Fruit fly (Drosophila melanogaster) whole organism, embryonic: ENCODE results near the gene heix.

Experiments used
- Ada2b ChIP-seq: fragments of 200-800 bp; sonication (Bioruptor generic); IDR thresholded peaks from 2 replicates; pipeline ENCODE4 v1.3.6; 2022; ENCODE audit warnings: missing biosample characterization, missing genetic modification characterization
- B-H1 ChIP-seq: fragments of 200-800 bp; sonication (Bioruptor generic); IDR thresholded peaks from 3 replicates; pipeline ENCODE4 v1.3.6; 2022; ENCODE audit warnings: missing biosample characterization, missing genetic modification characterization
- CG11085 ChIP-seq: fragments of 200-800 bp; sonication (Bioruptor generic); IDR thresholded peaks from 2 replicates; pipeline ENCODE4 v1.3.6; 2022; ENCODE audit warnings: missing biosample characterization, missing genetic modification characterization
- CG11398 ChIP-seq: fragments of 200-800 bp; sonication (Bioruptor generic); optimal IDR thresholded peaks from 2 replicates; lab custom pipeline; 2016; ENCODE audit warnings: missing biosample characterization, missing genetic modification characterization
- CG12155 ChIP-seq: fragments of 200-800 bp; sonication (Bioruptor generic); optimal IDR thresholded peaks from 3 replicates; lab custom pipeline; 2016; ENCODE audit warnings: missing biosample characterization, missing genetic modification characterization
- CG12391 ChIP-seq: fragments of 200-800 bp; sonication (Bioruptor generic); optimal IDR thresholded peaks from 3 replicates; lab custom pipeline; 2018; ENCODE audit warnings: missing biosample characterization, mild to moderate bottlenecking, missing genetic modification characterization, moderate library complexity
- CG14014 ChIP-seq: fragments of 200-800 bp; sonication (Bioruptor generic); IDR thresholded peaks from 2 replicates; pipeline ENCODE4 v1.3.6; 2022; ENCODE audit warnings: missing biosample characterization, missing genetic modification characterization
- CG1603 ChIP-seq: fragments of 200-800 bp; sonication (Bioruptor generic); optimal IDR thresholded peaks from 2 replicates; lab custom pipeline; 2019; ENCODE audit warnings: missing biosample characterization, mild to moderate bottlenecking, missing genetic modification characterization, moderate library complexity
- CG16863 ChIP-seq: fragments of 200-800 bp; sonication (Bioruptor generic); optimal IDR thresholded peaks from 3 replicates; lab custom pipeline; 2016; ENCODE audit warnings: missing biosample characterization, missing genetic modification characterization
- CG18262 ChIP-seq: fragments of 200-800 bp; optimal IDR thresholded peaks from 3 replicates; lab custom pipeline; 2019; ENCODE audit warnings: missing biosample characterization, mild to moderate bottlenecking, missing genetic modification characterization, moderate library complexity
- CG2116 ChIP-seq: fragments of 200-800 bp; sonication (Bioruptor generic); optimal IDR thresholded peaks from 3 replicates; lab custom pipeline; 2018; ENCODE audit warnings: missing biosample characterization, mild to moderate bottlenecking, missing genetic modification characterization
- CG3163 ChIP-seq: fragments of 200-800 bp; sonication (Bioruptor generic); optimal IDR thresholded peaks from 3 replicates; lab custom pipeline; 2016; ENCODE audit warnings: missing biosample characterization, missing genetic modification characterization
- CG5180 ChIP-seq: fragments of 200-800 bp; sonication (Bioruptor generic); optimal IDR thresholded peaks from 3 replicates; lab custom pipeline; 2017; ENCODE audit warnings: missing biosample characterization, missing genetic modification characterization, mild to moderate bottlenecking, moderate library complexity, missing genetic modification reagents
- CG6765 ChIP-seq: fragments of 200-800 bp; sonication (Bioruptor generic); optimal IDR thresholded peaks from 3 replicates; lab custom pipeline; 2017; ENCODE audit warnings: missing biosample characterization, mild to moderate bottlenecking, missing genetic modification characterization
- CG7556 ChIP-seq: fragments of 200-800 bp; sonication (Bioruptor generic); optimal IDR thresholded peaks from 2 replicates; lab custom pipeline; 2017; ENCODE audit warnings: missing biosample characterization, mild to moderate bottlenecking, missing genetic modification characterization
- CG9797 ChIP-seq: fragments of 200-800 bp; sonication (Bioruptor generic); optimal IDR thresholded peaks from 3 replicates; lab custom pipeline; 2018; ENCODE audit warnings: missing biosample characterization, mild to moderate bottlenecking, missing genetic modification characterization
- CHES-1-like ChIP-seq: fragments of 200-800 bp; sonication (Bioruptor generic); optimal IDR thresholded peaks from 2 replicates; lab custom pipeline; 2016; ENCODE audit warnings: missing biosample characterization, missing genetic modification characterization
- CTCF ChIP-seq: fragments of 200-800 bp; sonication (Bioruptor generic); optimal IDR thresholded peaks from 2 replicates; lab custom pipeline; 2017; ENCODE audit warnings: missing biosample characterization, mild to moderate bottlenecking, missing genetic modification characterization, moderate library complexity
- CkIIα-i1 ChIP-seq: fragments of 200-800 bp; sonication (Bioruptor generic); IDR thresholded peaks from 2 replicates; pipeline ENCODE4 v1.3.6; 2022; ENCODE audit warnings: missing biosample characterization, missing genetic modification characterization
- Dfd ChIP-seq, 2 experiments: fragments of >200 bp; optimal IDR thresholded peaks; 2 replicates each; lab custom pipeline; 2017; ENCODE audit warnings: missing biosample characterization in 2 of 2, missing genetic modification characterization in 2 of 2
- Doc3 ChIP-seq: fragments of 200-800 bp; sonication (Bioruptor generic); IDR thresholded peaks from 3 replicates; pipeline ENCODE4 v1.3.6; 2022; ENCODE audit warnings: missing biosample characterization, missing genetic modification characterization; ENCODE audit not compliant: partially characterized antibody
- Fer3 ChIP-seq: fragments of 200-800 bp; sonication (Bioruptor generic); optimal IDR thresholded peaks from 2 replicates; lab custom pipeline; 2018; ENCODE audit warnings: missing biosample characterization, mild to moderate bottlenecking, missing genetic modification characterization, moderate library complexity
- HHEX ChIP-seq: fragments of 200-800 bp; sonication (Bioruptor generic); optimal IDR thresholded peaks from 3 replicates; lab custom pipeline; 2017; ENCODE audit warnings: missing biosample characterization, mild to moderate bottlenecking, missing genetic modification characterization, missing genetic modification reagents
- HLH54F ChIP-seq: fragments of 200-800 bp; sonication (Bioruptor generic); optimal IDR thresholded peaks from 3 replicates; lab custom pipeline; 2016; ENCODE audit warnings: missing biosample characterization, missing genetic modification characterization
- HLHmδ ChIP-seq: fragments of 200-800 bp; sonication (Bioruptor generic); optimal IDR thresholded peaks from 2 replicates; lab custom pipeline; 2018; ENCODE audit warnings: missing biosample characterization, mild to moderate bottlenecking, missing genetic modification characterization, moderate library complexity
- HmgZ ChIP-seq: fragments of 200-800 bp; sonication (Bioruptor generic); optimal IDR thresholded peaks from 2 replicates; lab custom pipeline; 2018; ENCODE audit warnings: missing biosample characterization, mild to moderate bottlenecking, missing genetic modification characterization
- MTF-1 ChIP-seq: fragments of 200-800 bp; sonication (Bioruptor generic); optimal IDR thresholded peaks from 2 replicates; lab custom pipeline; 2018; ENCODE audit warnings: missing biosample characterization, mild to moderate bottlenecking, missing genetic modification characterization, borderline replicate concordance
- Med ChIP-seq: fragments of 200-800 bp; sonication (Bioruptor generic); peaks from one replicate; lab custom pipeline; 2016; ENCODE audit warnings: missing biosample characterization, missing genetic modification characterization, mild to moderate bottlenecking, inconsistent platforms, moderate library complexity
- NC2α ChIP-seq: fragments of 200-800 bp; sonication (Bioruptor generic); optimal IDR thresholded peaks from 2 replicates; lab custom pipeline; 2016; ENCODE audit warnings: missing biosample characterization, missing genetic modification characterization
- Side ChIP-seq: fragments of 200-800 bp; sonication (Bioruptor generic); optimal IDR thresholded peaks from 2 replicates; lab custom pipeline; 2016; ENCODE audit warnings: missing biosample characterization, missing genetic modification characterization
- aop ChIP-seq: fragments of 200-800 bp; sonication (Bioruptor generic); IDR thresholded peaks from 2 replicates; pipeline ENCODE4 v1.3.6; 2022; ENCODE audit warnings: missing biosample characterization, missing genetic modification characterization
- bowl ChIP-seq: fragments of 200-800 bp; sonication (Bioruptor generic); IDR thresholded peaks from 2 replicates; pipeline ENCODE4 v1.3.6; 2022; ENCODE audit warnings: missing biosample characterization, missing genetic modification characterization
- bsh ChIP-seq, 2 experiments: fragments of 200-800 bp; sonication (Bioruptor generic); optimal IDR thresholded peaks; 2 replicates each; lab custom pipeline; 2017 to 2018; ENCODE audit warnings: mild to moderate bottlenecking in 2 of 2, missing biosample characterization in 2 of 2, missing genetic modification characterization in 2 of 2, moderate library complexity in 1 of 2
- ci ChIP-seq: fragments of 200-800 bp; sonication (Bioruptor generic); IDR thresholded peaks from 3 replicates; pipeline ENCODE4 v1.3.6; 2022; ENCODE audit warnings: missing biosample characterization, missing genetic modification characterization
- crp ChIP-seq, 2 experiments: fragments of 200-800 bp; sonication (Bioruptor generic); optimal IDR thresholded peaks; 2 replicates in 1 of 2; 3 replicates in 1 of 2; lab custom pipeline; 2017; ENCODE audit warnings: missing biosample characterization in 2 of 2, missing genetic modification characterization in 2 of 2, mild to moderate bottlenecking in 1 of 2, moderate library complexity in 1 of 2
- da ChIP-seq: fragments of 200-800 bp; sonication (Bioruptor generic); optimal IDR thresholded peaks from 2 replicates; lab custom pipeline; 2016; ENCODE audit warnings: missing biosample characterization, missing genetic modification characterization
- exex ChIP-seq: fragments of 200-800 bp; sonication (Bioruptor generic); optimal IDR thresholded peaks from 4 replicates; lab custom pipeline; 2018; ENCODE audit warnings: missing biosample characterization, mild to moderate bottlenecking, missing genetic modification characterization, moderate library complexity
- fd102C ChIP-seq: fragments of 200-800 bp; sonication (Bioruptor generic); optimal IDR thresholded peaks from 2 replicates; lab custom pipeline; 2018; ENCODE audit warnings: missing biosample characterization, mild to moderate bottlenecking, missing genetic modification characterization, moderate library complexity
- fu2 ChIP-seq: fragments of 200-800 bp; sonication (Bioruptor generic); optimal IDR thresholded peaks from 2 replicates; lab custom pipeline; 2016; ENCODE audit warnings: missing biosample characterization, missing genetic modification characterization
- gce ChIP-seq: fragments of 200-800 bp; sonication (Bioruptor generic); IDR thresholded peaks from 3 replicates; pipeline ENCODE4 v1.3.6; 2022; ENCODE audit warnings: missing biosample characterization, missing genetic modification characterization
- hb ChIP-seq: fragments of 200-800 bp; sonication (Bioruptor generic); IDR thresholded peaks from 3 replicates; pipeline ENCODE4 v1.3.6; 2022; ENCODE audit warnings: missing biosample characterization, missing genetic modification characterization; ENCODE audit not compliant: partially characterized antibody
- jumu ChIP-seq: fragments of 200-800 bp; sonication (Bioruptor generic); optimal IDR thresholded peaks from 3 replicates; lab custom pipeline; 2016; ENCODE audit warnings: missing biosample characterization, missing genetic modification characterization
- lmd ChIP-seq: fragments of 200-800 bp; sonication (Bioruptor generic); IDR thresholded peaks from 2 replicates; pipeline ENCODE4 v1.3.6; 2022; ENCODE audit warnings: missing biosample characterization, missing genetic modification characterization
- p53 ChIP-seq: fragments of 200-800 bp; sonication (Bioruptor generic); optimal IDR thresholded peaks from 2 replicates; lab custom pipeline; 2016; ENCODE audit warnings: missing biosample characterization, missing genetic modification characterization
- pb ChIP-seq: fragments of 200-800 bp; sonication (Bioruptor generic); optimal IDR thresholded peaks from 3 replicates; lab custom pipeline; 2016; ENCODE audit warnings: missing biosample characterization, missing genetic modification characterization
- pita ChIP-seq: fragments of 200-800 bp; sonication (Bioruptor generic); optimal IDR thresholded peaks from 2 replicates; lab custom pipeline; 2017; ENCODE audit warnings: missing biosample characterization, mild to moderate bottlenecking, missing genetic modification characterization
- sc ChIP-seq, 3 experiments: fragments of >200 bp in 2 of 3; fragments of 200-800 bp in 1 of 3; sonication (Bioruptor generic) in 1 of 3; optimal IDR thresholded peaks; 2 replicates in 2 of 3; 3 replicates in 1 of 3; lab custom pipeline; 2017; ENCODE audit warnings: mild to moderate bottlenecking in 1 of 3, missing biosample characterization in 1 of 3, missing genetic modification characterization in 1 of 3, missing genetic modification reagents in 1 of 3
- slou ChIP-seq: fragments of 200-800 bp; sonication (Bioruptor generic); optimal IDR thresholded peaks from 3 replicates; lab custom pipeline; 2016; ENCODE audit warnings: missing biosample characterization, missing genetic modification characterization
- ssp ChIP-seq: fragments of 200-800 bp; sonication (Bioruptor generic); IDR thresholded peaks from 2 replicates; pipeline ENCODE4 v1.3.6; 2022; ENCODE audit warnings: missing biosample characterization, missing genetic modification characterization
- twi ChIP-seq: fragments of 200-800 bp; optimal IDR thresholded peaks from 2 replicates; lab custom pipeline; 2019; ENCODE audit warnings: missing biosample characterization, mild to moderate bottlenecking, missing genetic modification characterization, moderate library complexity
- wek ChIP-seq: fragments of 200-800 bp; sonication (Bioruptor generic); optimal IDR thresholded peaks from 3 replicates; lab custom pipeline; 2018; ENCODE audit warnings: missing biosample characterization, mild to moderate bottlenecking, missing genetic modification characterization, moderate library complexity

heix gene

DNA sequence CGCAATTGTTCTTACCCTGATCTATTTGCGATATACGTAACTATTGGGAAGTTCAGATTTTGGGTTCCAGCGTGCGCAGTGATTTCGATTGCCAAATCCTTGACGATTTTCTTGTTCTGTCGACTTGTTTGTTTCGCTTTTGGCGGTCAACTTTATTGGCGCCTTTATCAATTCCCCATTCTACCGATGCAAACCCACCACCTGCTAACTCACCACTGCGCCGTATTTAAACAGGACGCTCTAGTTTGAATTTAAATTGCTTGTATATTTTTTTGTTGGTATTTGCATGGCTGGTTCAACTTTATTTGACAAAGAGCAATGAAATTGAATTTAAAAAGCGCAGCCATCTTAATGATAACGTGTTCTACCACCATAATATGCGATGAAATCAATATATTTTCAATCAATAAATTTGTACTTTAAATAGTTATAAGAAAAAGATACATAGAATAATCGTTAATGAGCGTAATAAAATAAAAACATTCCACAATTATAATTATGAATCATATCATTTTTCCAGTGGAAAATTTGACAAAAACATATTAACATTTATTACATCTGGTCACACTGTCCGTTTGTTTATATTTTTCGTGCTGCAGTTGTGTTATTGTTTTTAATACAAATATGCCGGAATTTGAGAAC lies 38.0 kb downstream of the heix start, which contains the start of the genes twe and CG4935 (continued):
- TF ChIP-seq jumu (GFP tag; lab: Kevin White, UChicago) (no peak), exex (tag; lab: Kevin White, UChicago) (no peak), fu2 (no peak), CG12391 (tag; lab: Kevin White, UChicago) (peak; percentile 18), fd102C (GFP tag; lab: Kevin White, UChicago) (no peak), HmgZ (tag; lab: Kevin White, UChicago) (peak; percentile 1), slou (no peak), CG9797 (GFP tag; lab: Kevin White, UChicago) (peak; percentile 19), da (GFP tag; lab: Kevin White, UChicago) (no peak), CG11398 (GFP tag; lab: Kevin White, UChicago) (no peak), B-H1 (GFP tag; lab: Robert Waterston, UW) (no peak), sc (optimal IDR thresholded peaks at IDR 0.05; lab: Kevin White, UChicago) (no peak), sc (GFP tag; optimal IDR thresholded peaks at IDR 0.05; lab: Kevin White, UChicago) (no peak), twi (no peak), pita (GFP tag; lab: Kevin White, UChicago) (no peak), wek (GFP tag; lab: Kevin White, UChicago) (no peak), HHEX (no peak), CG12155 (GFP tag; lab: Kevin White, UChicago) (no peak), bowl (GFP tag; lab: Robert Waterston, UW) (no peak), Ada2b (no peak), CG3163 (GFP tag; lab: Kevin White, UChicago) (no peak), CG11085 (GFP tag; lab: Robert Waterston, UW) (no peak), CG6765 (no peak), CG5180 (GFP tag; lab: Kevin White, UChicago) (no peak), p53 (no peak), hb (no peak), CTCF (GFP tag; lab: Kevin White, UChicago) (peak; percentile 37), Doc3 (GFP tag; lab: Robert Waterston, UW) (no peak), pb (GFP tag; lab: Kevin White, UChicago) (no peak), aop (no peak), ci (GFP tag; lab: Robert Waterston, UW) (no peak), Fer3 (tag; lab: Kevin White, UChicago) (no peak), bsh (GFP tag; optimal IDR thresholded peaks at IDR 0.05; lab: Kevin White, UChicago) (no peak), HLHmδ (no peak), CkIIα-i1 (GFP tag; lab: Robert Waterston, UW) (no peak), CG7556 (GFP tag; lab: Kevin White, UChicago) (peak; percentile 2), Side (no peak), Dfd (GFP tag; optimal IDR thresholded peaks at IDR 0.05; lab: Kevin White, UChicago) (no peak), gce (GFP tag; lab: Robert Waterston, UW) (no peak), ssp (GFP tag; lab: Robert Waterston, UW) (no peak), CG18262 (tag; lab: Kevin White, UChicago) (no peak), CG1603 (tag; lab: Kevin White, UChicago) (no peak), CHES-1-like (GFP tag; lab: Kevin White, UChicago) (no peak), HLH54F (GFP tag; lab: Kevin White, UChicago) (no peak), MTF-1 (GFP tag; lab: Kevin White, UChicago) (no peak), crp (GFP tag; optimal IDR thresholded peaks at IDR 0.05; lab: Kevin White, UChicago) (no peak), CG14014 (GFP tag; lab: Robert Waterston, UW) (no peak), NC2α (GFP tag; lab: Kevin White, UChicago) (no peak), Med (GFP tag; lab: Kevin White, UChicago) (no peak), lmd (no peak), CG16863 (no peak), CG2116 (peak; percentile 2)
